Worm (Caenorhabditis elegans): ENCODE results near the gene H41C03.1.

H41C03.1 gene

ce11 chrII:5889417-5890139 lies 35.4 kb downstream of the H41C03.1 start:
- TF ChIP-seq nhr-71 (tag; optimal IDR thresholded peaks at IDR 0.05) (peak; percentile 26), hlh-17 (GFP tag; optimal IDR thresholded peaks at IDR 0.05; ENCODE audit: borderline replicate concordance) (no peak), swsn-7 (tag; optimal IDR thresholded peaks at IDR 0.05) (no peak), egl-13 (tag; optimal IDR thresholded peaks at IDR 0.05) (no peak), lsy-2 (tag; optimal IDR thresholded peaks at IDR 0.05) (no peak), sox-4 (tag; optimal IDR thresholded peaks at IDR 0.05) (no peak), dsc-1 (tag; optimal IDR thresholded peaks at IDR 0.05) (peak; percentile 65), mab-9 (GFP tag; IDR thresholded peaks at IDR 0.05) (no peak), sptf-1 (tag; optimal IDR thresholded peaks at IDR 0.05) (no peak), nhr-11 (tag; optimal IDR thresholded peaks at IDR 0.05) (no peak), nhr-90 (tag; optimal IDR thresholded peaks at IDR 0.05; ENCODE audit: poor library complexity) (no peak), elt-2 (tag; optimal IDR thresholded peaks at IDR 0.05) (no peak), mep-1 (tag; optimal IDR thresholded peaks at IDR 0.05) (no peak), lin-15B (tag; optimal IDR thresholded peaks at IDR 0.05) (no peak), pag-3 (tag; optimal IDR thresholded peaks at IDR 0.05; ENCODE audit: borderline replicate concordance, insufficient read depth) (no peak), elt-3 (tag; optimal IDR thresholded peaks at IDR 0.05) (no peak), efl-1 (optimal IDR thresholded peaks at IDR 0.05) (no peak), efl-1 (GFP tag; optimal IDR thresholded peaks at IDR 0.05 in 1 of 2) (peak in 1 of 2 experiments; percentile 58), lin-14 (GFP tag; optimal IDR thresholded peaks at IDR 0.05) (peak; percentile 25), mdl-1 (tag; optimal IDR thresholded peaks at IDR 0.05) (no peak), fkh-8 (tag; optimal IDR thresholded peaks at IDR 0.05) (peak; percentile 87), ceh-8 (GFP tag; optimal IDR thresholded peaks at IDR 0.05) (no peak), tbx-2 (tag; optimal IDR thresholded peaks at IDR 0.05) (no peak)

- TF ChIP-seq sox-4 (tag; optimal IDR thresholded peaks at IDR 0.05) (no peak), jun-1 (tag; optimal IDR thresholded peaks at IDR 0.05) (peak; percentile 26)
Measured at ce11 chrII:5892813-5893212, 38.6 kb downstream of the H41C03.1 start.

ce11 chrII:5895870-5896269 lies 41.6 kb downstream of the H41C03.1 start, which contains the start of gene F59G1.4:
Gene F59G1.4, plus strand, starts transcription at chrII:5896170.
- TF ChIP-seq C16A3.4 (tag; optimal IDR thresholded peaks at IDR 0.05) (no peak), fos-1 (tag; optimal IDR thresholded peaks at IDR 0.05) (no peak), efl-1 (optimal IDR thresholded peaks at IDR 0.05) (no peak), efl-1 (GFP tag; optimal IDR thresholded peaks at IDR 0.05 in 1 of 2) (peak in 1 of 2 experiments; percentile 10), fkh-4 (tag; optimal IDR thresholded peaks at IDR 0.05; ENCODE audit: borderline replicate concordance) (no peak), fkh-8 (tag; optimal IDR thresholded peaks at IDR 0.05) (peak; percentile 3)

ce11 chrII:5896512-5896911 lies 42.3 kb downstream of the H41C03.1 start:
- TF ChIP-seq elt-2 (tag; optimal IDR thresholded peaks at IDR 0.05): no peak
- no peak for TF ChIP-seq snpc-4 (tag; optimal IDR thresholded peaks at IDR 0.05)
- no peak for TF ChIP-seq sup-37 (GFP tag; optimal IDR thresholded peaks at IDR 0.05)
- TF ChIP-seq nhr-11 (tag; optimal IDR thresholded peaks at IDR 0.05): peak; percentile 82
- no peak for TF ChIP-seq ceh-88 (GFP tag; IDR thresholded peaks at IDR 0.05)
- peak; percentile 1 for TF ChIP-seq sox-4 (tag; optimal IDR thresholded peaks at IDR 0.05)
- no peak for TF ChIP-seq efl-3 (GFP tag; optimal IDR thresholded peaks at IDR 0.05)
- no peak for TF ChIP-seq dsc-1 (tag; optimal IDR thresholded peaks at IDR 0.05)
- peak; percentile 25 for TF ChIP-seq nhr-237 (tag; optimal IDR thresholded peaks at IDR 0.05)
- TF ChIP-seq C16A3.4 (tag; optimal IDR thresholded peaks at IDR 0.05): no peak
- no peak for TF ChIP-seq nhr-84 (tag; optimal IDR thresholded peaks at IDR 0.05)
- no peak for TF ChIP-seq blmp-1 (tag; optimal IDR thresholded peaks at IDR 0.05)
- peak; percentile 9 for TF ChIP-seq swsn-7 (tag; optimal IDR thresholded peaks at IDR 0.05)
- TF ChIP-seq nhr-71 (tag; optimal IDR thresholded peaks at IDR 0.05): peak; percentile 64
- TF ChIP-seq lin-14 (GFP tag; optimal IDR thresholded peaks at IDR 0.05): peak; percentile 57
- peak; percentile 62 for TF ChIP-seq pax-3 (tag; optimal IDR thresholded peaks at IDR 0.05)
- TF ChIP-seq zip-4 (GFP tag; optimal IDR thresholded peaks at IDR 0.05): no peak
- peak; percentile 35 for TF ChIP-seq ceh-8 (GFP tag; optimal IDR thresholded peaks at IDR 0.05)
- TF ChIP-seq hpl-2 (GFP tag; optimal IDR thresholded peaks at IDR 0.05): no peak
- peak; percentile 72 for TF ChIP-seq fkh-8 (tag; optimal IDR thresholded peaks at IDR 0.05)
- peak; percentile 35 for TF ChIP-seq nhr-47 (tag; optimal IDR thresholded peaks at IDR 0.05)
- TF ChIP-seq mab-9 (GFP tag; IDR thresholded peaks at IDR 0.05): no peak
- TF ChIP-seq ama-1 (optimal IDR thresholded peaks at IDR 0.05): no peak
